Fruit fly (Drosophila melanogaster): Measurements from ENCODE around the gene Cen.

Cen gene

dm6 chr2L:20645394-20645869 lies 36.2 kb downstream of the Cen start, which contains the start of the genes phr6-4 and CG2608 (continued):
- TF ChIP-seq CG7372 (GFP tag; IDR thresholded peaks at IDR 0.05): peak; percentile 84
- TF ChIP-seq gsb-n (tag; optimal IDR thresholded peaks at IDR 0.05): peak; percentile 90
- TF ChIP-seq Lhr (GFP tag; optimal IDR thresholded peaks at IDR 0.05): peak; percentile 77
- peak; percentile 64; the same call in 1 of the 2 replicates for TF ChIP-seq Doc2 (GFP tag; IDR thresholded peaks at IDR 0.05)
- peak; percentile 65; the same call in 1 of the 2 replicates for TF ChIP-seq Taf1 (GFP tag; IDR thresholded peaks at IDR 0.05)
- no peak for TF ChIP-seq Trl (optimal IDR thresholded peaks at IDR 0.05)
- TF ChIP-seq Trl (GFP tag; optimal IDR thresholded peaks at IDR 0.05): peak; percentile 86
- peak; percentile 85 for TF ChIP-seq CG4820 (GFP tag; optimal IDR thresholded peaks at IDR 0.05)
- TF ChIP-seq Dll (GFP tag; IDR thresholded peaks at IDR 0.05; ENCODE audit: partially characterized antibody): no peak
- TF ChIP-seq ind (GFP tag; optimal IDR thresholded peaks at IDR 0.05): peak; percentile 93

dm6 chr2L:20643144-20643543 lies 38.5 kb downstream of the Cen start, which contains the start of gene CG17470:
Gene CG17470 (minus strand): TSS chr2L:20643244.
- TF ChIP-seq ro (GFP tag; IDR thresholded peaks at IDR 0.05): no peak
- TF ChIP-seq Ets65A (GFP tag): no peak
- no peak for TF ChIP-seq hkb (optimal IDR thresholded peaks at IDR 0.05)
- no peak for TF ChIP-seq hkb (GFP tag; IDR thresholded peaks at IDR 0.05)
- no peak for TF ChIP-seq Taf1 (GFP tag; IDR thresholded peaks at IDR 0.05)
- no peak for TF ChIP-seq CG11723 (GFP tag; optimal IDR thresholded peaks at IDR 0.05)
- TF ChIP-seq az2 (GFP tag; optimal IDR thresholded peaks at IDR 0.05): no peak
- no peak for TF ChIP-seq CG7786 (GFP tag; optimal IDR thresholded peaks at IDR 0.05)
- TF ChIP-seq fd64A (GFP tag; optimal IDR thresholded peaks at IDR 0.05): no peak

- TF ChIP-seq CG10321 (GFP tag; IDR thresholded peaks at IDR 0.05): no peak
- peak; percentile 38 for TF ChIP-seq Elba2 (GFP tag; optimal IDR thresholded peaks at IDR 0.05)
- TF ChIP-seq E2f1 (GFP tag; IDR thresholded peaks at IDR 0.05): no peak
Measured at dm6 chr2L:20640617-20641016, 41.0 kb downstream of the Cen start, which contains the start of gene Sfp38D. Gene Sfp38D (plus strand): TSS chr2L:20640917.

- TF ChIP-seq CG18599 (GFP tag; optimal IDR thresholded peaks at IDR 0.05): no peak
- no peak for TF ChIP-seq gfzf (GFP tag; optimal IDR thresholded peaks at IDR 0.05)
- TF ChIP-seq CG33557 (GFP tag; optimal IDR thresholded peaks at IDR 0.05): no peak
- TF ChIP-seq Dip3 (GFP tag; optimal IDR thresholded peaks at IDR 0.05): no peak
- no peak for TF ChIP-seq Ravus (GFP tag; IDR thresholded peaks at IDR 0.05)
- TF ChIP-seq Mad (GFP tag; optimal IDR thresholded peaks at IDR 0.05): no peak
Measured at dm6 chr2L:20639821-20640220, 41.8 kb downstream of the Cen start, which contains the start of gene CG31680. Gene CG31680 (plus strand): TSS chr2L:20640121.

dm6 chr2L:20638413-20638812 lies 43.2 kb downstream of the Cen start:
- no peak for TF ChIP-seq Optix (GFP tag; IDR thresholded peaks at IDR 0.05)
- peak; percentile 78 to 82 for TF ChIP-seq Trl (optimal IDR thresholded peaks at IDR 0.05)
- TF ChIP-seq Trl (GFP tag; optimal IDR thresholded peaks at IDR 0.05): no peak
- peak; percentile 22 for TF ChIP-seq CTCF (GFP tag; optimal IDR thresholded peaks at IDR 0.05)
- TF ChIP-seq CG13894 (tag; optimal IDR thresholded peaks at IDR 0.05): peak; percentile 32
- TF ChIP-seq crc (GFP tag; optimal IDR thresholded peaks at IDR 0.05): no peak
- TF ChIP-seq bab2 (GFP tag; optimal IDR thresholded peaks at IDR 0.05): no peak
- TF ChIP-seq TFAM (GFP tag; optimal IDR thresholded peaks at IDR 0.05): no peak
- TF ChIP-seq Bgb (GFP tag; IDR thresholded peaks at IDR 0.05; ENCODE audit: partially characterized antibody): peak; percentile 65
- no peak for TF ChIP-seq Eip74EF (GFP tag; optimal IDR thresholded peaks at IDR 0.05)
- TF ChIP-seq tgo (GFP tag; IDR thresholded peaks at IDR 0.05): no peak
- TF ChIP-seq toy (GFP tag; IDR thresholded peaks at IDR 0.05): no peak
- no peak for TF ChIP-seq CG11560 (tag; IDR thresholded peaks at IDR 0.05)
- TF ChIP-seq CG7357 (GFP tag; IDR thresholded peaks at IDR 0.05): no peak
- TF ChIP-seq ftz-f1 (GFP tag; optimal IDR thresholded peaks at IDR 0.05): no peak
- peak; percentile 66 for TF ChIP-seq CG1603 (tag; optimal IDR thresholded peaks at IDR 0.05)
- no peak for TF ChIP-seq CG12104 (GFP tag; optimal IDR thresholded peaks at IDR 0.05)
- no peak for TF ChIP-seq CG8478 (optimal IDR thresholded peaks at IDR 0.05)
- no peak for TF ChIP-seq tin (GFP tag; optimal IDR thresholded peaks at IDR 0.05)
- TF ChIP-seq zen2 (GFP tag; IDR thresholded peaks at IDR 0.05; ENCODE audit: partially characterized antibody): no peak
- TF ChIP-seq CG15601 (tag; optimal IDR thresholded peaks at IDR 0.05): peak; percentile 10
- no peak for TF ChIP-seq CG1233 (GFP tag; optimal IDR thresholded peaks at IDR 0.05)

Data from whole organism, embryonic.